Worm (Caenorhabditis elegans) whole organism, young adult: ENCODE results near the gene ghi-1.

Experiments
- B0019.2 ChIP-seq: fragments of 200-800 bp; sonication (Bioruptor generic); conservative IDR thresholded peaks from 2 replicates; pipeline ENCODE4 v1.3.6; 2022; ENCODE audit warnings: missing genetic modification reagents, missing genetic modification characterization, missing compliant biosample characterization
- C06A6.2 ChIP-seq: fragments of 200-800 bp; sonication (Bioruptor generic); conservative IDR thresholded peaks from 2 replicates; pipeline ENCODE4 v1.3.6; 2022; ENCODE audit warnings: missing genetic modification characterization, missing compliant biosample characterization
- C17E4.6 ChIP-seq: fragments of 200-800 bp; sonication (Bioruptor generic); IDR thresholded peaks from 2 replicates; pipeline ENCODE4 v1.3.6; 2022; ENCODE audit warnings: missing genetic modification reagents, missing genetic modification characterization, missing compliant biosample characterization
- D2030.7 ChIP-seq: fragments of 200-800 bp; sonication (Bioruptor generic); IDR thresholded peaks from 2 replicates; pipeline ENCODE4 v1.3.6; 2022; ENCODE audit warnings: missing genetic modification reagents, missing genetic modification characterization, missing compliant biosample characterization
- F10E7.11 ChIP-seq: sonication (generic microtip); optimal IDR thresholded peaks from 2 replicates; lab custom pipeline; 2017; ENCODE audit warnings: mild to moderate bottlenecking, missing genetic modification characterization, moderate library complexity, missing compliant biosample characterization
- F22D6.2 ChIP-seq: sonication (generic microtip); optimal IDR thresholded peaks from 2 replicates; lab custom pipeline; 2016; ENCODE audit warnings: mild to moderate bottlenecking, missing genetic modification characterization, missing compliant biosample characterization
- F52B5.7 ChIP-seq: sonication (generic microtip); optimal IDR thresholded peaks from 2 replicates; lab custom pipeline; 2016; ENCODE audit warnings: mild to moderate bottlenecking, missing genetic modification characterization, missing compliant biosample characterization
- T07F8.4 ChIP-seq: sonication (generic microtip); optimal IDR thresholded peaks from 2 replicates; lab custom pipeline; 2016; ENCODE audit warnings: mild to moderate bottlenecking, missing genetic modification characterization, moderate library complexity, missing compliant biosample characterization
- T26A5.8 ChIP-seq: sonication (generic microtip); optimal IDR thresholded peaks from 2 replicates; lab custom pipeline; 2016; ENCODE audit warnings: missing genetic modification characterization, missing compliant biosample characterization
- akir-1 ChIP-seq: fragments of 200-800 bp; sonication (Bioruptor generic); optimal IDR thresholded peaks from 2 replicates; lab custom pipeline; 2018; ENCODE audit warnings: mild to moderate bottlenecking, missing genetic modification characterization, moderate library complexity, missing compliant biosample characterization
- athp-1 ChIP-seq: sonication (generic microtip); optimal IDR thresholded peaks from 2 replicates; lab custom pipeline; 2017; ENCODE audit warnings: mild to moderate bottlenecking, missing genetic modification characterization, missing compliant biosample characterization
- attf-5 ChIP-seq: fragments of 200-800 bp; sonication (Bioruptor generic); optimal IDR thresholded peaks from 2 replicates; lab custom pipeline; 2018; ENCODE audit warnings: mild to moderate bottlenecking, missing genetic modification characterization, missing compliant biosample characterization
- bed-2 ChIP-seq: fragments of 200-800 bp; sonication (Bioruptor generic); IDR thresholded peaks from 2 replicates; pipeline ENCODE4 v1.3.6; 2022; ENCODE audit warnings: missing genetic modification reagents, missing genetic modification characterization, missing compliant biosample characterization
- ccch-3 ChIP-seq: fragments of 200-800 bp; sonication (Bioruptor generic); optimal IDR thresholded peaks from 2 replicates; lab custom pipeline; 2018; ENCODE audit warnings: mild to moderate bottlenecking, missing genetic modification characterization, missing compliant biosample characterization
- cebp-1 ChIP-seq, 2 experiments: fragments of 200-800 bp in 1 of 2; sonication (Bioruptor generic) in 1 of 2; sonication (generic microtip) in 1 of 2; IDR thresholded peaks in 1 of 2; optimal IDR thresholded peaks in 1 of 2; 2 replicates each; pipeline versions ENCODE4 v1.3.6 to Lab custom; 2017 to 2022; ENCODE audit warnings: missing compliant biosample characterization in 2 of 2, missing genetic modification characterization in 2 of 2, mild to moderate bottlenecking in 1 of 2, missing genetic modification reagents in 1 of 2, moderate library complexity in 1 of 2
- ceh-27 ChIP-seq: fragments of 200-800 bp; sonication (Bioruptor generic); optimal IDR thresholded peaks from 2 replicates; lab custom pipeline; 2018; ENCODE audit warnings: mild to moderate bottlenecking, missing genetic modification characterization, moderate library complexity, missing compliant biosample characterization
- ceh-58 ChIP-seq: fragments of 200-800 bp; sonication (Bioruptor generic); IDR thresholded peaks from 2 replicates; pipeline ENCODE4 v1.3.6; 2022; ENCODE audit warnings: missing genetic modification characterization, missing compliant biosample characterization
- ceh-79 ChIP-seq: sonication (generic microtip); optimal IDR thresholded peaks from 2 replicates; lab custom pipeline; 2017; ENCODE audit warnings: mild to moderate bottlenecking, missing genetic modification characterization, missing compliant biosample characterization
- ceh-91 ChIP-seq: fragments of 200-800 bp; sonication (Bioruptor generic); IDR thresholded peaks from 2 replicates; pipeline ENCODE4 v1.3.6; 2022; ENCODE audit warnings: missing genetic modification reagents, missing genetic modification characterization, missing compliant biosample characterization
- die-1 ChIP-seq: sonication (generic microtip); optimal IDR thresholded peaks from 2 replicates; lab custom pipeline; 2016; ENCODE audit warnings: missing genotype, mild to moderate bottlenecking, missing genetic modification characterization, missing compliant biosample characterization
- dox-1 ChIP-seq: fragments of 200-800 bp; sonication (Bioruptor generic); IDR thresholded peaks from 2 replicates; pipeline ENCODE4 v1.3.6; 2022; ENCODE audit warnings: missing genetic modification reagents, missing genetic modification characterization, missing compliant biosample characterization
- egl-18 ChIP-seq: fragments of 200-800 bp; sonication (Bioruptor generic); IDR thresholded peaks from 2 replicates; pipeline ENCODE4 v1.3.6; 2022; ENCODE audit warnings: missing genetic modification reagents, missing genetic modification characterization, missing compliant biosample characterization
- egrh-3 ChIP-seq: fragments of 200-800 bp; sonication (Bioruptor generic); IDR thresholded peaks from 2 replicates; pipeline ENCODE4 v1.3.6; 2022; ENCODE audit warnings: missing genetic modification reagents, missing genetic modification characterization, missing compliant biosample characterization
- ets-4 ChIP-seq: fragments of 200-800 bp; sonication (Bioruptor generic); optimal IDR thresholded peaks from 2 replicates; lab custom pipeline; 2018; ENCODE audit warnings: mild to moderate bottlenecking, missing genetic modification characterization, missing compliant biosample characterization
- hrde-1 ChIP-seq: sonication (generic microtip); optimal IDR thresholded peaks from 2 replicates; lab custom pipeline; 2016; ENCODE audit warnings: missing genetic modification characterization, mild to moderate bottlenecking, missing compliant biosample characterization, moderate library complexity, missing genotype, missing genetic modification reagents, borderline replicate concordance
- hsf-1 ChIP-seq: fragments of 200-800 bp; sonication (Bioruptor generic); IDR thresholded peaks from 2 replicates; pipeline ENCODE4 v1.3.6; 2022; ENCODE audit warnings: missing genetic modification reagents, missing genetic modification characterization, missing compliant biosample characterization
- lin-40 ChIP-seq: sonication (generic microtip); optimal IDR thresholded peaks from 2 replicates; lab custom pipeline; 2016; ENCODE audit warnings: missing genetic modification characterization, mild to moderate bottlenecking, missing compliant biosample characterization, missing genotype, missing genetic modification reagents
- lin-54 ChIP-seq: fragments of 200-800 bp; sonication (Bioruptor generic); optimal IDR thresholded peaks from 2 replicates; lab custom pipeline; 2018; ENCODE audit warnings: mild to moderate bottlenecking, missing genetic modification characterization, missing compliant biosample characterization
- madf-10 ChIP-seq: sonication (generic microtip); optimal IDR thresholded peaks from 2 replicates; lab custom pipeline; 2016; ENCODE audit warnings: mild to moderate bottlenecking, missing genetic modification characterization, missing compliant biosample characterization
- madf-3 ChIP-seq: fragments of 200-800 bp; sonication (Bioruptor generic); IDR thresholded peaks from 2 replicates; pipeline ENCODE4 v1.3.6; 2022; ENCODE audit warnings: missing genetic modification reagents, missing genetic modification characterization, missing compliant biosample characterization
- madf-6 ChIP-seq: fragments of 200-800 bp; sonication (Bioruptor generic); IDR thresholded peaks from 2 replicates; pipeline ENCODE4 v1.3.6; 2022; ENCODE audit warnings: missing genetic modification reagents, missing genetic modification characterization, missing compliant biosample characterization
- mes-4 ChIP-seq: sonication (generic microtip); optimal IDR thresholded peaks from 2 replicates; lab custom pipeline; 2016; ENCODE audit warnings: missing genotype, missing genetic modification characterization, missing compliant biosample characterization
- nfya-2 ChIP-seq: fragments of 200-800 bp; sonication (Bioruptor generic); IDR thresholded peaks from 2 replicates; pipeline ENCODE4 v1.3.6; 2022; ENCODE audit warnings: missing genetic modification reagents, missing genetic modification characterization, missing compliant biosample characterization
- nfyb-1 ChIP-seq: fragments of 200-800 bp; sonication (Bioruptor generic); IDR thresholded peaks from 2 replicates; pipeline ENCODE4 v1.3.6; 2022; ENCODE audit warnings: missing genetic modification reagents, missing genetic modification characterization, missing compliant biosample characterization
- nhr-120 ChIP-seq: fragments of 200-800 bp; sonication (Bioruptor generic); IDR thresholded peaks from 2 replicates; pipeline ENCODE4 v1.3.6; 2022; ENCODE audit warnings: missing genetic modification characterization, missing compliant biosample characterization
- nhr-80 ChIP-seq: sonication (generic microtip); optimal IDR thresholded peaks from 2 replicates; lab custom pipeline; 2016; ENCODE audit warnings: missing genetic modification characterization, missing compliant biosample characterization
- pha-4 ChIP-seq: fragments of 150-350 bp; sonication (generic microtip); optimal IDR thresholded peaks from 2 replicates; lab custom pipeline; 2014; ENCODE audit warnings: missing biosample characterization, missing genetic modification reagents, missing genetic modification characterization
- rcor-1 ChIP-seq: fragments of 200-800 bp; sonication (Bioruptor generic); IDR thresholded peaks from 2 replicates; pipeline ENCODE4 v1.3.6; 2022; ENCODE audit warnings: missing genetic modification reagents, missing genetic modification characterization, missing compliant biosample characterization
- rpc-1 ChIP-seq, 2 experiments: fragments of 150-350 bp in 1 of 2; sonication (generic microtip) in 1 of 2; optimal IDR thresholded peaks; 2 replicates each; lab custom pipeline; 2014 to 2018; ENCODE audit warnings: missing biosample characterization in 1 of 2, missing genetic modification characterization in 1 of 2, missing genetic modification reagents in 1 of 2, missing genotype in 1 of 2
- sptf-2 ChIP-seq: fragments of 200-800 bp; sonication (Bioruptor generic); optimal IDR thresholded peaks from 2 replicates; lab custom pipeline; 2018; ENCODE audit warnings: mild to moderate bottlenecking, missing genetic modification characterization, missing compliant biosample characterization
- ztf-22 ChIP-seq: fragments of 200-800 bp; sonication (Bioruptor generic); optimal IDR thresholded peaks from 2 replicates; lab custom pipeline; 2018; ENCODE audit warnings: mild to moderate bottlenecking, missing genetic modification characterization, moderate library complexity, missing compliant biosample characterization
- ztf-3 ChIP-seq: fragments of 200-800 bp; sonication (Bioruptor generic); optimal IDR thresholded peaks from 2 replicates; lab custom pipeline; 2018; ENCODE audit warnings: mild to moderate bottlenecking, missing genetic modification characterization, missing compliant biosample characterization

The ghi-1 gene

DNA sequence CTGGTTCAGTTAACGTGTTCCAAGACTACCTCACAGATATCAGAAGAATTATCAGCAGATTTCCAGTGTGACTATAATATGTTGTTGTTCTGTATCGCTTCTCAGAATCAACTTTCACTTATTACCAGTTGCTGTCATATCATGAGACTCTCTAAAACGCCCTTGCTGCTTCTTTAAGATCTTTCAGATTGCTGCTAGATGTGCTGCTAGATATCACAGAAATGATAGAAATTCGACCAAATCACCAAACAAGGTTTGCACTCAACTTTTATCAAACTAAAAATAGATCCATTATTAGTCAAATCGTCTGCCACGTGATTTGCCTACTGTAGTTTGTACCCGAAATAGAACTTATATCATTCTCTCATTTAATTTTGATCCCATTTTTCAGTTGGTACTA lies 2.0 kb upstream of the ghi-1 start:
- TF ChIP-seq C17E4.6 (GFP tag; lab: Robert Waterston, UW), result no peak
- TF ChIP-seq attf-5 (GFP tag; lab: Kevin White, UChicago), result no peak
- TF ChIP-seq T07F8.4, result no peak
- no peak for TF ChIP-seq rcor-1 (GFP tag; lab: Robert Waterston, UW)
- TF ChIP-seq egrh-3 (GFP tag; lab: Robert Waterston, UW), result no peak
- TF ChIP-seq sptf-2 (GFP tag; lab: Kevin White, UChicago), result no peak
- no peak for TF ChIP-seq D2030.7
- TF ChIP-seq lin-40 (tag; lab: Kevin White, UChicago), result no peak
- no peak for TF ChIP-seq ztf-3
- no peak for TF ChIP-seq ets-4 (GFP tag; lab: Kevin White, UChicago)
- TF ChIP-seq hsf-1 (GFP tag; lab: Robert Waterston, UW), result no peak
- TF ChIP-seq egl-18, result no peak
- no peak for TF ChIP-seq T26A5.8 (tag; lab: Kevin White, UChicago)
- TF ChIP-seq nfya-2 (GFP tag; lab: Robert Waterston, UW), result no peak
- no peak for TF ChIP-seq ztf-22 (GFP tag; lab: Kevin White, UChicago)
- no peak for TF ChIP-seq cebp-1 (GFP tag; IDR thresholded peaks at IDR 0.05; lab: Robert Waterston, UW)
- TF ChIP-seq cebp-1 (tag; optimal IDR thresholded peaks at IDR 0.05; lab: Kevin White, UChicago), result no peak
- no peak for TF ChIP-seq ccch-3 (GFP tag; lab: Kevin White, UChicago)
- TF ChIP-seq F10E7.11 (tag; lab: Kevin White, UChicago), result no peak
- no peak for TF ChIP-seq rpc-1 (optimal IDR thresholded peaks at IDR 0.05; lab: Kevin White, UChicago)
- TF ChIP-seq rpc-1 (tag; optimal IDR thresholded peaks at IDR 0.05; lab: Kevin White, UChicago), result no peak
- TF ChIP-seq die-1 (tag; lab: Kevin White, UChicago), result no peak

DNA sequence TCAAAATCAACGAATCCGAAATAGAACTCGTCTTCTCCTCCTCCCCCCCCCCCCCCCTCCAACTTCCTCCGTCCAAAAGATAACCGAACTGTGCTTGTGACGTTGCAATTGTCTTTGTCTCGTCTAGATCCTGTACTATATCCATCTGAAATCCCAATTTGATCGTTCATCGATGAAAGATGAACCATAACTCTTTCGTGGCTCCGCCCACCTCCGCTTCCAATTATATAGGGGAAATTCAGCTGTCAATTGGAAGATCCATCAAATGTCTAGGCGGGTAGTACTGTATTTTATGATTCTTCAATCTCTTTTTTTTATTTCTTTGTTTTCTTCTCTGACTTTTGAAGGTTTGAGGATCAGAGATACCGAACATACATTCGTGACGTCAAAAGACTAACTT lies 1.2 kb upstream of the ghi-1 start:
- no peak for TF ChIP-seq dox-1 (GFP tag; lab: Robert Waterston, UW)
- TF ChIP-seq ceh-27 (GFP tag; lab: Kevin White, UChicago), result no peak

DNA sequence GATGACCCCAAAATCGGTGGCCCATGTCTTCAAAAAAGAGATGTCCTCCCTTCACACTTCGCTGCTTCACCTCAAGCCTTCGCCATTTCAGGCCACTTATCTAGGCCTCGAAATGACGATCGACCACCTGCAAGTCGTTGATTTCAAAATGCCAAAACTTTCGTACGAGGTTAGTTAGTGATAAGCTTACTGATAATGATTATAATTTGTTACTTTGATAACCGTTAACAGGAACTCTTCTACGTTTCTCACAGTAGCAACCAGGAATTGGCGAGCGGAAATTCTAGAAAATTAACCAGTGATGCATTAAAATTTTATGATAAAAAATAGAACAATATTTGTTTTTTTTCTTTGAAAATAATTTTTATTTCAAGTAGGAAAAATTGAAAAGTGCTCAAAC lies 327 bp downstream of the ghi-1 start:
- peak; percentile 16 for TF ChIP-seq nhr-80 (tag; lab: Kevin White, UChicago)
- no peak for TF ChIP-seq F52B5.7 (tag; lab: Kevin White, UChicago)
- TF ChIP-seq nhr-120, result no peak

DNA sequence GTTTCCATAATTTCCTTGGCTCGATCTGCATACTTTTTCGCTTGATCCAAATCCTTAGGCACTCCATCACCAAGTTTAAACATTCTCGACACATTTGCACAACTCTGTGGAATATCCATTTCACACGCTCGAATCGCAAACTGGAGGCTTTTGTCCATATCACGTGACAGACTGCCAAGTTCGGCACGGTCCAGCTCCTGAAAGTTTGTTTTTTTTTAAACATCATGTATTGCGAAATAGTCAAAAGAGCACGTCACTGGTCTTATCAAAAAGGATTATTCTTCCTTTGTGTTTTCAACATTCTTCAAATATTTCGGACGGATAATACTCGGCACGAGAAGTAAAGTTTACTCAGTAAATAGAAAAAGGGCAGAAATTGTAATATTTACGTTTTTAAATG lies 2.7 kb downstream of the ghi-1 start:
- TF ChIP-seq nfyb-1 (GFP tag; lab: Robert Waterston, UW), result peak; percentile 17; the same call in 1 of the 2 replicates
- TF ChIP-seq cebp-1 (GFP tag; IDR thresholded peaks at IDR 0.05; lab: Robert Waterston, UW), result peak; percentile 93
- peak; percentile 97 for TF ChIP-seq cebp-1 (tag; optimal IDR thresholded peaks at IDR 0.05; lab: Kevin White, UChicago)
- no peak for TF ChIP-seq ceh-91
- TF ChIP-seq, all 124 proteins: peak for 2

DNA sequence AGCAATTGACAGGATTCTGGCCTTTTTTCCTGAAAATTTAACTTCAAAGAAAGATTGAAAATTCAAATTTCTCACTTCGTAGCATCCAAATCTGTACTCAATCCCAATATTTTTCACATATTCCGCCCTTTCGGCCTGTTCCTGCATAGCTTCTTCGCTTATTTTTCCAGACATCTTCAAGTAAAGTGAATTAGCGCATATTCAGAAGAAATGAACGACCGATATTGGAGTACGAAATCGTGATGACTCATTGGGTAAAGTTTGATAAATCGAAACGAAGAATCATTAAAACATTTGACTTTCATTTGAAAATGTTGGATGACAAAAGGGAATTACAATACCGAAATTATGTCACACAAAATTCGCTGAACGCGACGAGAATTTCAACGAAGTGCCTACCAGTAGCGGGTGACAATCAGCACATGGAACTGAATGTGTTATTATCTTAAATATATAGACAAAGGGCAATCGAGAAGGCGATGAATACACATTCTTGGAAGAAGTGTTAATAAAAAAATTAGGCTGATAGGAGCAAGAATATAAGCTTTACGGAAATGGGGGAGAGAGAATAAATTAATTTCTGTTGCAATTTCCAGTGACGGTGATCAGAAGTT lies 4.5 kb downstream of the ghi-1 start, which contains the start of gene coa-7:
Gene coa-7, minus strand, starts transcription at position 174 of the 614 bp plus-strand sequence.
- TF ChIP-seq hrde-1 (tag; lab: Kevin White, UChicago) (no peak), mes-4 (peak; percentile 19), bed-2 (no peak), B0019.2 (GFP tag; lab: Robert Waterston, UW) (no peak), madf-10 (tag; lab: Kevin White, UChicago) (no peak), pha-4 (tag; lab: Kevin White, UChicago) (no peak), F22D6.2 (tag; lab: Kevin White, UChicago) (no peak), madf-6 (GFP tag; lab: Robert Waterston, UW) (peak; percentile 72), C06A6.2 (GFP tag; lab: Robert Waterston, UW) (no peak), akir-1 (no peak), F10E7.11 (tag; lab: Kevin White, UChicago) (no peak), madf-3 (peak; percentile 66), lin-54 (peak; percentile 13), ceh-58 (GFP tag; lab: Robert Waterston, UW) (0 out of 2 replicates have a peak, but pooled peaks have one; percentile 47), ceh-79 (peak; percentile 65), T26A5.8 (tag; lab: Kevin White, UChicago) (no peak), athp-1 (tag; lab: Kevin White, UChicago) (peak; percentile 73), die-1 (tag; lab: Kevin White, UChicago) (peak; percentile 14)
